Worm (Caenorhabditis elegans) whole organism, L1 larva: Measurements from ENCODE around the gene K09E2.2.

Source experiments
- C16A3.4 ChIP-seq: fragments of 150-350 bp; optimal IDR thresholded peaks from 2 replicates; lab custom pipeline; 2014; ENCODE audit warnings: missing biosample characterization, missing genetic modification characterization
- C34B4.2 ChIP-seq: sonication (generic microtip); optimal IDR thresholded peaks from 2 replicates; lab custom pipeline; 2017; ENCODE audit warnings: mild to moderate bottlenecking, missing genetic modification characterization, missing compliant biosample characterization
- ama-1 ChIP-seq: fragments of 150-350 bp; optimal IDR thresholded peaks from 2 replicates; lab custom pipeline; 2014
- ets-5 ChIP-seq: fragments of 200-800 bp; sonication (Bioruptor generic); IDR thresholded peaks from 2 replicates; pipeline ENCODE4 v1.3.6; 2022; ENCODE audit warnings: missing genetic modification characterization, missing compliant biosample characterization
- fkh-10 ChIP-seq: sonication (generic microtip); optimal IDR thresholded peaks from 2 replicates; lab custom pipeline; 2017; ENCODE audit warnings: missing biosample characterization, missing genetic modification reagents, missing genetic modification characterization
- mef-2 ChIP-seq: fragments of 150-350 bp; optimal IDR thresholded peaks from 2 replicates; lab custom pipeline; 2014; ENCODE audit warnings: missing biosample characterization, missing genetic modification characterization
- nhr-71 ChIP-seq: sonication (generic microtip); optimal IDR thresholded peaks from 2 replicates; lab custom pipeline; 2016; ENCODE audit warnings: mild to moderate bottlenecking, missing genetic modification characterization, moderate library complexity, missing compliant biosample characterization
- pqm-1 ChIP-seq: sonication (generic microtip); optimal IDR thresholded peaks from 3 replicates; lab custom pipeline; 2017; ENCODE audit warnings: missing biosample characterization, missing genetic modification characterization
- rnt-1 ChIP-seq: sonication (generic microtip); optimal IDR thresholded peaks from 2 replicates; lab custom pipeline; 2016; ENCODE audit warnings: mild to moderate bottlenecking, missing genetic modification characterization, moderate library complexity, missing compliant biosample characterization
- tbx-2 ChIP-seq: sonication (generic microtip); optimal IDR thresholded peaks from 2 replicates; lab custom pipeline; 2016; ENCODE audit warnings: missing genetic modification characterization, missing compliant biosample characterization
- vab-15 ChIP-seq: sonication (generic microtip); optimal IDR thresholded peaks from 2 replicates; lab custom pipeline; 2017; ENCODE audit warnings: missing genotype, mild to moderate bottlenecking, missing genetic modification characterization, missing compliant biosample characterization

ce11 chrX:8697517-8697916 is 24.7 kb downstream of the K09E2.2 start, which contains the start of gene frpr-8:
- TF ChIP-seq mef-2 (tag; lab: Kevin White, UChicago) (no peak), nhr-71 (tag; lab: Kevin White, UChicago) (no peak), ets-5 (GFP tag; lab: Robert Waterston, UW) (no peak), fkh-10 (GFP tag; lab: Kevin White, UChicago) (no peak), tbx-2 (tag; lab: Kevin White, UChicago) (no peak), vab-15 (no peak), C34B4.2 (no peak), pqm-1 (tag; lab: Kevin White, UChicago) (no peak), ama-1 (no peak), C16A3.4 (no peak), rnt-1 (tag; lab: Kevin White, UChicago) (no peak)
